Worm (Caenorhabditis elegans): Measurements from ENCODE around the gene egal-1.

ce11 chrIV:5873825-5874224, 49.2 kb downstream of the egal-1 start, which contains the start of gene srv-19:
- no peak for TF ChIP-seq ces-1 (GFP tag; optimal IDR thresholded peaks at IDR 0.05)
- no peak for TF ChIP-seq tbx-2 (tag; optimal IDR thresholded peaks at IDR 0.05)
- TF ChIP-seq unc-130 (tag; optimal IDR thresholded peaks at IDR 0.05), result no peak
- TF ChIP-seq sox-4 (tag; optimal IDR thresholded peaks at IDR 0.05), result no peak
- TF ChIP-seq lin-13 (GFP tag; optimal IDR thresholded peaks at IDR 0.05), result no peak
- TF ChIP-seq nhr-12 (tag; optimal IDR thresholded peaks at IDR 0.05), result no peak
